Worm (Caenorhabditis elegans): ENCODE results near the gene F35E8.2.

F35E8.2 gene

ce11 chrV:15920273-15920672 is 14.8 kb downstream of the F35E8.2 start, which contains the start of gene F35E8.10:
TSS of gene F35E8.10 (minus strand) at chrV:15920373.
- TF ChIP-seq hlh-30 (tag; optimal IDR thresholded peaks at IDR 0.05; ENCODE audit: insufficient read depth), result no peak
- no peak for TF ChIP-seq pha-4 (tag; optimal IDR thresholded peaks at IDR 0.05)
- no peak for TF ChIP-seq unc-3 (GFP tag; conservative IDR thresholded peaks at IDR 0.05)
- no peak for TF ChIP-seq unc-3 (tag; optimal IDR thresholded peaks at IDR 0.05)
- no peak for TF ChIP-seq hlh-13 (GFP tag; optimal IDR thresholded peaks at IDR 0.05)
- TF ChIP-seq pqm-1 (tag; optimal IDR thresholded peaks at IDR 0.05), result no peak
- no peak for TF ChIP-seq ceh-22 (tag; optimal IDR thresholded peaks at IDR 0.05)
- no peak for TF ChIP-seq sox-4 (tag; optimal IDR thresholded peaks at IDR 0.05)
- no peak for TF ChIP-seq elt-2 (tag; optimal IDR thresholded peaks at IDR 0.05)
- TF ChIP-seq ceh-2 (tag; optimal IDR thresholded peaks at IDR 0.05), result no peak
- TF ChIP-seq ref-2 (tag; optimal IDR thresholded peaks at IDR 0.05), result no peak
- no peak for TF ChIP-seq odd-2 (tag; optimal IDR thresholded peaks at IDR 0.05)
- no peak for TF ChIP-seq ama-1 (optimal IDR thresholded peaks at IDR 0.05)
- TF ChIP-seq ceh-34 (tag; optimal IDR thresholded peaks at IDR 0.05), result no peak
- TF ChIP-seq sdc-2 (tag; optimal IDR thresholded peaks at IDR 0.05), result no peak
- no peak for TF ChIP-seq ceh-48 (tag; optimal IDR thresholded peaks at IDR 0.05)
- TF ChIP-seq hlh-15 (tag; optimal IDR thresholded peaks at IDR 0.05), result no peak
- TF ChIP-seq hlh-6 (tag; optimal IDR thresholded peaks at IDR 0.05), result no peak

ce11 chrV:15921102-15921501 is 15.6 kb downstream of the F35E8.2 start, which contains the start of gene cdr-1:
TSS of gene cdr-1 (plus strand) at chrV:15921309.
- TF ChIP-seq mec-3 (tag; optimal IDR thresholded peaks at IDR 0.05; ENCODE audit: borderline replicate concordance) (no peak), elt-2 (tag; optimal IDR thresholded peaks at IDR 0.05) (peak; percentile 34)

ce11 chrV:15922979-15923378 is 17.5 kb downstream of the F35E8.2 start, which contains the start of gene F35E8.13:
TSS of gene F35E8.13 (plus strand) at chrV:15923279.
- TF ChIP-seq odd-2 (tag; optimal IDR thresholded peaks at IDR 0.05) (no peak), pag-3 (tag; optimal IDR thresholded peaks at IDR 0.05; ENCODE audit: borderline replicate concordance) (no peak), hlh-6 (tag; optimal IDR thresholded peaks at IDR 0.05) (no peak), ceh-45 (GFP tag; IDR thresholded peaks at IDR 0.05) (no peak), fkh-6 (tag; optimal IDR thresholded peaks at IDR 0.05) (no peak), ama-1 (optimal IDR thresholded peaks at IDR 0.05) (no peak), syd-9 (tag; optimal IDR thresholded peaks at IDR 0.05) (no peak), pat-9 (tag; optimal IDR thresholded peaks at IDR 0.05) (no peak), ets-4 (tag; optimal IDR thresholded peaks at IDR 0.05) (no peak), dve-1 (tag; optimal IDR thresholded peaks at IDR 0.05) (no peak), ceh-48 (tag; optimal IDR thresholded peaks at IDR 0.05) (no peak), zip-5 (tag; optimal IDR thresholded peaks at IDR 0.05) (no peak), fax-1 (tag; optimal IDR thresholded peaks at IDR 0.05) (no peak), npax-4 (tag; optimal IDR thresholded peaks at IDR 0.05) (no peak), elt-4 (tag; optimal IDR thresholded peaks at IDR 0.05) (no peak), ceh-9 (tag; optimal IDR thresholded peaks at IDR 0.05) (no peak), madf-2 (tag; optimal IDR thresholded peaks at IDR 0.05) (no peak), unc-86 (tag; optimal IDR thresholded peaks at IDR 0.05) (no peak), C08G9.2 (tag; optimal IDR thresholded peaks at IDR 0.05) (no peak)

ce11 chrV:15924307-15924706 is 18.8 kb downstream of the F35E8.2 start, which contains the start of gene nhr-108:
TSS of gene nhr-108 (minus strand) at chrV:15924472.
- TF ChIP-seq ceh-34 (tag; optimal IDR thresholded peaks at IDR 0.05) (no peak), pag-3 (tag; optimal IDR thresholded peaks at IDR 0.05; ENCODE audit: borderline replicate concordance) (no peak), zip-5 (tag; optimal IDR thresholded peaks at IDR 0.05) (no peak), ahr-1 (tag; optimal IDR thresholded peaks at IDR 0.05) (no peak), ceh-45 (GFP tag; IDR thresholded peaks at IDR 0.05) (no peak)

- TF ChIP-seq ztf-16 (tag; optimal IDR thresholded peaks at IDR 0.05) (no peak), fax-1 (tag; optimal IDR thresholded peaks at IDR 0.05) (no peak), sox-2 (GFP tag; IDR thresholded peaks at IDR 0.05) (no peak), dve-1 (tag; optimal IDR thresholded peaks at IDR 0.05) (no peak), ceh-2 (tag; optimal IDR thresholded peaks at IDR 0.05) (no peak), unc-86 (tag; optimal IDR thresholded peaks at IDR 0.05) (no peak), odd-2 (tag; optimal IDR thresholded peaks at IDR 0.05) (no peak), K02D7.2 (tag; optimal IDR thresholded peaks at IDR 0.05) (no peak), tbx-2 (tag; optimal IDR thresholded peaks at IDR 0.05) (no peak), C08G9.2 (tag; optimal IDR thresholded peaks at IDR 0.05) (no peak), ceh-6 (GFP tag; optimal IDR thresholded peaks at IDR 0.05) (no peak), ceh-22 (tag; optimal IDR thresholded peaks at IDR 0.05) (no peak), nhr-11 (tag; optimal IDR thresholded peaks at IDR 0.05) (no peak), pag-3 (tag; optimal IDR thresholded peaks at IDR 0.05; ENCODE audit: borderline replicate concordance) (no peak), pax-1 (tag; optimal IDR thresholded peaks at IDR 0.05) (no peak), pros-1 (tag; optimal IDR thresholded peaks at IDR 0.05) (no peak), pha-4 (tag; optimal IDR thresholded peaks at IDR 0.05) (no peak)
Measured at ce11 chrV:15928325-15928724, 22.9 kb downstream of the F35E8.2 start, which contains the start of gene pzf-1. TSS of gene pzf-1 (minus strand) at chrV:15928425.

All from whole organism, late embryonic.